Fruit fly (Drosophila melanogaster): Measurements from ENCODE around the gene CG10375.

CG10375 gene

dm6 chr3R:23781466-23781935 is 14.0 kb downstream of the CG10375 start, which contains the start of the genes Nup98-96 and mbc (continued):
- peak; percentile 89 for TF ChIP-seq CG10543 (GFP tag; optimal IDR thresholded peaks at IDR 0.05)
- TF ChIP-seq caup (GFP tag; optimal IDR thresholded peaks at IDR 0.05; ENCODE audit: severe bottlenecking), result peak; percentile 57
- TF ChIP-seq dmrt99B (tag; optimal IDR thresholded peaks at IDR 0.05), result peak; percentile 75
- peak; percentile 76 for TF ChIP-seq CG11085 (GFP tag; IDR thresholded peaks at IDR 0.05)
- TF ChIP-seq pnt (GFP tag; optimal IDR thresholded peaks at IDR 0.05), result peak; percentile 94
- TF ChIP-seq Nf-YA (GFP tag; IDR thresholded peaks at IDR 0.05), result no peak
- TF ChIP-seq CG8478 (optimal IDR thresholded peaks at IDR 0.05), result no peak
- TF ChIP-seq C15 (GFP tag; IDR thresholded peaks at IDR 0.05), result peak; percentile 62; the same call in 1 of the 3 replicates
- peak; percentile 78 for TF ChIP-seq cg (GFP tag; optimal IDR thresholded peaks at IDR 0.05)
- peak; percentile 67; the same call in 1 of the 2 replicates for TF ChIP-seq MBD-R2 (GFP tag; IDR thresholded peaks at IDR 0.05)
- peak; percentile 95 for TF ChIP-seq CG7745 (tag; optimal IDR thresholded peaks at IDR 0.05)
- TF ChIP-seq YL-1 (GFP tag; optimal IDR thresholded peaks at IDR 0.05), result peak; percentile 93
- TF ChIP-seq emc (GFP tag; optimal IDR thresholded peaks at IDR 0.05), result peak; percentile 84
- TF ChIP-seq hb (GFP tag; IDR thresholded peaks at IDR 0.05; ENCODE audit: partially characterized antibody), result no peak
- TF ChIP-seq hth (optimal IDR thresholded peaks at IDR 0.05), result no peak
- peak in 1 of 2 experiments; percentile 12 for TF ChIP-seq eve (GFP tag; optimal IDR thresholded peaks at IDR 0.05)
- TF ChIP-seq nerfin-2 (GFP tag; IDR thresholded peaks at IDR 0.05; ENCODE audit: partially characterized antibody), result peak; percentile 43; the same call in 1 of the 2 replicates
- peak in 2 of 3 experiments; percentile 84 to 96 for TF ChIP-seq lola (GFP tag; optimal IDR thresholded peaks at IDR 0.05)
- TF ChIP-seq CG10565 (GFP tag; optimal IDR thresholded peaks at IDR 0.05), result peak; percentile 6
- peak; percentile 82 for TF ChIP-seq Bteb2 (GFP tag; optimal IDR thresholded peaks at IDR 0.05)
- TF ChIP-seq ham (GFP tag; IDR thresholded peaks at IDR 0.05), result peak; percentile 46; the same call in 1 of the 2 replicates
- TF ChIP-seq schlank (tag; optimal IDR thresholded peaks at IDR 0.05), result peak; percentile 53
- TF ChIP-seq CG10267 (tag; optimal IDR thresholded peaks at IDR 0.05), result peak; percentile 84
- TF ChIP-seq Sox100B (GFP tag; optimal IDR thresholded peaks at IDR 0.05), result peak; percentile 31
- peak; percentile 84 for TF ChIP-seq CG8765 (GFP tag; IDR thresholded peaks at IDR 0.05)
- peak; percentile 91 for TF ChIP-seq p53 (GFP tag; optimal IDR thresholded peaks at IDR 0.05)
- TF ChIP-seq CG18599 (GFP tag; optimal IDR thresholded peaks at IDR 0.05), result peak; percentile 82
- TF ChIP-seq CG12236 (GFP tag; optimal IDR thresholded peaks at IDR 0.05), result peak; percentile 84
- peak; percentile 90 for TF ChIP-seq CG2712 (tag; optimal IDR thresholded peaks at IDR 0.05)
- TF ChIP-seq amos (GFP tag; IDR thresholded peaks at IDR 0.05; ENCODE audit: partially characterized antibody), result peak; percentile 39
- TF ChIP-seq CG11247 (GFP tag; IDR thresholded peaks at IDR 0.05), result peak; percentile 79
- TF ChIP-seq B-H2 (GFP tag; optimal IDR thresholded peaks at IDR 0.05), result peak; percentile 54
- TF ChIP-seq CG33557 (GFP tag; optimal IDR thresholded peaks at IDR 0.05), result peak; percentile 63
- peak; percentile 90 for TF ChIP-seq CG9215 (GFP tag; IDR thresholded peaks at IDR 0.05)
- peak; percentile 83 for TF ChIP-seq Sox102F (GFP tag; optimal IDR thresholded peaks at IDR 0.05)
- peak; percentile 88 for TF ChIP-seq CG4820 (GFP tag; optimal IDR thresholded peaks at IDR 0.05)
- TF ChIP-seq Hmx (GFP tag; optimal IDR thresholded peaks at IDR 0.05), result no peak
- peak; percentile 54 for TF ChIP-seq dan (GFP tag; IDR thresholded peaks at IDR 0.05)
- peak; percentile 61 for TF ChIP-seq wor (GFP tag; IDR thresholded peaks at IDR 0.05)
- peak; percentile 84 for TF ChIP-seq Mrtf (GFP tag; IDR thresholded peaks at IDR 0.05)
- peak; percentile 94 for TF ChIP-seq CHES-1-like (GFP tag; optimal IDR thresholded peaks at IDR 0.05)
- TF ChIP-seq CG11695 (GFP tag; IDR thresholded peaks at IDR 0.05), result peak; percentile 75
- TF ChIP-seq CG6654 (GFP tag; optimal IDR thresholded peaks at IDR 0.05), result peak; percentile 22
- TF ChIP-seq zf30C (GFP tag; optimal IDR thresholded peaks at IDR 0.05), result peak; percentile 97
- TF ChIP-seq CG18764 (GFP tag; optimal IDR thresholded peaks at IDR 0.05), result peak; percentile 73
- peak; percentile 72 for TF ChIP-seq MTF-1 (GFP tag; optimal IDR thresholded peaks at IDR 0.05; ENCODE audit: borderline replicate concordance)
- no peak for TF ChIP-seq Kr (GFP tag; optimal IDR thresholded peaks at IDR 0.05)
- peak; percentile 80 for TF ChIP-seq trh (GFP tag; optimal IDR thresholded peaks at IDR 0.05)
- peak; percentile 2 for TF ChIP-seq CG10274 (GFP tag; optimal IDR thresholded peaks at IDR 0.05)
- TF ChIP-seq btn (GFP tag; optimal IDR thresholded peaks at IDR 0.05), result peak; percentile 58

Measured in whole organism, embryonic.